Fruit fly (Drosophila melanogaster) whole organism, pupa: ENCODE measurements around the gene Etl1.

Experiments
- CG10348 ChIP-seq: fragments of 200-800 bp; sonication (Bioruptor generic); IDR thresholded peaks from 2 replicates; pipeline ENCODE4 v1.3.6; 2022; ENCODE audit warnings: missing biosample characterization, missing genetic modification characterization
- CG12605 ChIP-seq: fragments of 200-800 bp; sonication (Bioruptor generic); IDR thresholded peaks from 2 replicates; pipeline ENCODE4 v1.3.6; 2022; ENCODE audit warnings: missing biosample characterization, missing genetic modification characterization
- CG13204 ChIP-seq: fragments of 200-800 bp; sonication (Bioruptor generic); optimal IDR thresholded peaks from 2 replicates; lab custom pipeline; 2018; ENCODE audit warnings: missing biosample characterization, mild to moderate bottlenecking, missing genetic modification characterization, moderate library complexity
- CG14655 ChIP-seq: fragments of 200-800 bp; sonication (Bioruptor generic); optimal IDR thresholded peaks from 3 replicates; lab custom pipeline; 2017; ENCODE audit warnings: mild to moderate bottlenecking, missing biosample characterization, missing genetic modification reagents, missing genetic modification characterization
- CG15710 ChIP-seq: fragments of 200-800 bp; sonication (Bioruptor generic); optimal IDR thresholded peaks from 2 replicates; lab custom pipeline; 2018; ENCODE audit warnings: missing biosample characterization, mild to moderate bottlenecking, missing genetic modification characterization, moderate library complexity
- CG17806 ChIP-seq: fragments of 200-800 bp; sonication (Bioruptor generic); optimal IDR thresholded peaks from 2 replicates; lab custom pipeline; 2018; ENCODE audit warnings: missing biosample characterization, mild to moderate bottlenecking, missing genetic modification characterization, moderate library complexity
- CG32121 ChIP-seq: fragments of 200-800 bp; sonication (Bioruptor generic); IDR thresholded peaks from 2 replicates; pipeline ENCODE4 v1.3.6; 2022; ENCODE audit warnings: missing biosample characterization, missing genetic modification characterization
- CG34367 ChIP-seq: fragments of 200-800 bp; sonication (Bioruptor generic); optimal IDR thresholded peaks from 2 replicates; lab custom pipeline; 2018; ENCODE audit warnings: missing biosample characterization, mild to moderate bottlenecking, missing genetic modification characterization
- CG4496 ChIP-seq: fragments of 200-800 bp; sonication (Bioruptor generic); IDR thresholded peaks from 3 replicates; pipeline ENCODE4 v1.3.6; 2022; ENCODE audit warnings: missing biosample characterization, missing genetic modification characterization
- CG8159 ChIP-seq: fragments of 200-800 bp; sonication (Bioruptor generic); optimal IDR thresholded peaks from 3 replicates; lab custom pipeline; 2018; ENCODE audit warnings: missing biosample characterization, mild to moderate bottlenecking, missing genetic modification characterization, moderate library complexity
- CG8301 ChIP-seq: fragments of 200-800 bp; sonication (Bioruptor generic); optimal IDR thresholded peaks from 2 replicates; lab custom pipeline; 2018; ENCODE audit warnings: missing biosample characterization, mild to moderate bottlenecking, missing genetic modification characterization
- CG9948 ChIP-seq: fragments of 200-800 bp; sonication (Bioruptor generic); optimal IDR thresholded peaks from 2 replicates; lab custom pipeline; 2018; ENCODE audit warnings: missing biosample characterization, mild to moderate bottlenecking, missing genetic modification characterization, moderate library complexity
- D1 ChIP-seq: fragments of 200-800 bp; sonication (Bioruptor generic); optimal IDR thresholded peaks from 2 replicates; lab custom pipeline; 2018; ENCODE audit warnings: missing biosample characterization, mild to moderate bottlenecking, missing genetic modification characterization, moderate library complexity
- EcR ChIP-seq: fragments of 200-800 bp; sonication (Bioruptor generic); optimal IDR thresholded peaks from 3 replicates; lab custom pipeline; 2019; ENCODE audit warnings: missing biosample characterization, missing genetic modification characterization, mild to moderate bottlenecking, moderate library complexity, missing genetic modification reagents
- Ets98B ChIP-seq: fragments of 200-800 bp; sonication (Bioruptor generic); IDR thresholded peaks from 2 replicates; pipeline ENCODE4 v1.3.6; 2022; ENCODE audit warnings: missing biosample characterization, missing genetic modification characterization
- Pif1A ChIP-seq: fragments of 200-800 bp; sonication (Bioruptor generic); optimal IDR thresholded peaks from 3 replicates; lab custom pipeline; 2016; ENCODE audit warnings: missing biosample characterization, missing genetic modification characterization
- Pif1B ChIP-seq: fragments of 200-800 bp; sonication (Bioruptor generic); optimal IDR thresholded peaks from 3 replicates; lab custom pipeline; 2016; ENCODE audit warnings: missing biosample characterization, missing genetic modification characterization
- Snoo ChIP-seq: fragments of 200-800 bp; sonication (Bioruptor generic); optimal IDR thresholded peaks from 3 replicates; lab custom pipeline; 2017; ENCODE audit warnings: missing biosample characterization, mild to moderate bottlenecking, missing genetic modification characterization, inconsistent platforms
- fd96Ca ChIP-seq: fragments of 200-800 bp; sonication (Bioruptor generic); IDR thresholded peaks from 3 replicates; pipeline ENCODE4 v1.3.6; 2022; ENCODE audit warnings: missing biosample characterization, missing genetic modification characterization
- gl ChIP-seq: fragments of 200-800 bp; sonication (Bioruptor generic); optimal IDR thresholded peaks from 2 replicates; lab custom pipeline; 2018; ENCODE audit warnings: missing biosample characterization, mild to moderate bottlenecking, missing genetic modification characterization
- rn ChIP-seq: fragments of 200-800 bp; sonication (Bioruptor generic); IDR thresholded peaks from 2 replicates; pipeline ENCODE4 v1.3.6; 2022; ENCODE audit warnings: missing biosample characterization, missing genetic modification characterization

The Etl1 gene

dm6 chr2L:9915011-9915850, 2.8 kb upstream of the Etl1 start, which contains the start of gene yip2:
Gene yip2 (plus strand): TSS chr2L:9915253.
- peak; percentile 89 for TF ChIP-seq CG17806 (tag; lab: Kevin White, UChicago)
- TF ChIP-seq CG15710 (tag; lab: Kevin White, UChicago): peak; percentile 87
- peak; percentile 81 for TF ChIP-seq EcR (GFP tag; lab: Kevin White, UChicago)
- peak; percentile 100 for TF ChIP-seq gl (tag; lab: Kevin White, UChicago)
- TF ChIP-seq Pif1A (GFP tag; lab: Kevin White, UChicago): peak; percentile 98
- peak; percentile 96 for TF ChIP-seq CG32121 (GFP tag; lab: Robert Waterston, UW)
- TF ChIP-seq CG10348 (GFP tag; lab: Robert Waterston, UW): no peak
- TF ChIP-seq CG4496 (GFP tag; lab: Robert Waterston, UW): peak; percentile 92
- TF ChIP-seq rn (GFP tag; lab: Robert Waterston, UW): peak; percentile 66; the same call in 1 of the 2 replicates
- TF ChIP-seq CG12605 (GFP tag; lab: Robert Waterston, UW): peak; percentile 97
- TF ChIP-seq CG34367: peak; percentile 94
- TF ChIP-seq CG14655 (GFP tag; lab: Kevin White, UChicago): peak; percentile 98
- peak; percentile 98 for TF ChIP-seq Snoo (tag; lab: Kevin White, UChicago)
- TF ChIP-seq CG13204 (GFP tag; lab: Kevin White, UChicago): peak; percentile 100
- TF ChIP-seq fd96Ca: peak; percentile 92
- peak; percentile 91 for TF ChIP-seq Ets98B (GFP tag; lab: Robert Waterston, UW)
- peak; percentile 93 for TF ChIP-seq CG8159 (tag; lab: Kevin White, UChicago)
- peak; percentile 77 for TF ChIP-seq CG9948 (tag; lab: Kevin White, UChicago)
- peak; percentile 96 for TF ChIP-seq CG8301 (tag; lab: Kevin White, UChicago)
- peak; percentile 54 for TF ChIP-seq D1 (tag; lab: Kevin White, UChicago)
- TF ChIP-seq Pif1B: peak; percentile 99

DNA sequence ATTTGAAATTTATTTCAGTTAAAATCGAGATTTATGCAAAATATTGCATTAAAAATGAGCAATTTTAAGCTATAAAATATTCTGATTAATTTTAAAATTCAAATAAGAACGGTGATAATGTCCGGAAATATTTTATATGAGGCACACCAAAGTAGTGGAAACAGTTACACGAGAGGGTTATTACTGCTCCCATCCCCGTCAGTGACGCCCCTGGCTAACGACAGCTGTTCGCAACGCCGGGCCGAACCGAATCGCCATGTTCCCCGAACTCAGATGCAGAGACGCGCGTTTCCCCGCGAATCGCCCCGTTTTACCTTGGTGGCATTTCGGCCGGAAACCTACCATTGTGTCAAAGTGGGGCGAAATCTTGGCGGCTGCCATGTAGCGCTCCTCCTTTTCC, 625 bp downstream of the Etl1 start:
- TF ChIP-seq CG4496 (GFP tag; lab: Robert Waterston, UW) (peak; percentile 73), CG8301 (tag; lab: Kevin White, UChicago) (peak; percentile 0), CG12605 (GFP tag; lab: Robert Waterston, UW) (0 out of 2 replicates have a peak, but pooled peaks have one; percentile 17), CG10348 (GFP tag; lab: Robert Waterston, UW) (no peak), CG32121 (GFP tag; lab: Robert Waterston, UW) (peak; percentile 50; the same call in 1 of the 2 replicates), CG14655 (GFP tag; lab: Kevin White, UChicago) (no peak), CG34367 (no peak), CG17806 (tag; lab: Kevin White, UChicago) (peak; percentile 5), Ets98B (GFP tag; lab: Robert Waterston, UW) (peak; percentile 76), fd96Ca (peak; percentile 63; the same call in 2 of the 3 replicates), Snoo (tag; lab: Kevin White, UChicago) (peak; percentile 10), Pif1A (GFP tag; lab: Kevin White, UChicago) (peak; percentile 39)

DNA sequence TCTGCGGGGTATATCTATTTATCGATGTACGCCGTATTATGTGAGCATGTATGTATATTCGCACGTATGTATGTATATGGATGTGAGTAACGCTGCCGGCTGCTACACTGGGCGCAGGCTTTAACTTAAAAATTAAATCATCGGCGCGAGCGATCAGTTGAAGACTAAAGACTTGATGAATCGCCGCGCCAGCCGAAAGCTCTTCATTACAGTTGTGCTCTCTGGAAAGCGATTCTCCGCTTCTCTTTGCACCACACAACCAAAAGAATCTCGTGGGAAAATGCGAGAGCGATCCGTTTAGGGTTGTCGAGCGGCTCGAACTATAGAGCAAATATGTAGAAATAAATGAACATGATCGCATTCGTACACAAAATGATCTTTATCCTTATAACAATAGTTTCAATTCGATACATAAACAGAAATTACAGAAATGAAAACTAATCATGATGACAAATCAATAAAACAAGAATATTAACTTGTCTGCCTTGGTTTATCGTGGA, 3.9 kb downstream of the Etl1 start, which contains the start of gene CG13124:
Gene CG13124, minus strand, starts transcription at position 166 of the 500 bp plus-strand sequence.
- TF ChIP-seq Pif1B (no peak), CG4496 (GFP tag; lab: Robert Waterston, UW) (no peak), CG32121 (GFP tag; lab: Robert Waterston, UW) (no peak), CG12605 (GFP tag; lab: Robert Waterston, UW) (peak; percentile 65), CG8159 (tag; lab: Kevin White, UChicago) (peak; percentile 25), EcR (GFP tag; lab: Kevin White, UChicago) (no peak), CG15710 (tag; lab: Kevin White, UChicago) (no peak), CG14655 (GFP tag; lab: Kevin White, UChicago) (peak; percentile 17), rn (GFP tag; lab: Robert Waterston, UW) (no peak), Pif1A (GFP tag; lab: Kevin White, UChicago) (peak; percentile 19), CG8301 (tag; lab: Kevin White, UChicago) (peak; percentile 9), Snoo (tag; lab: Kevin White, UChicago) (peak; percentile 21), CG10348 (GFP tag; lab: Robert Waterston, UW) (no peak), D1 (tag; lab: Kevin White, UChicago) (no peak), gl (tag; lab: Kevin White, UChicago) (no peak), CG13204 (GFP tag; lab: Kevin White, UChicago) (peak; percentile 8), fd96Ca (no peak), CG17806 (tag; lab: Kevin White, UChicago) (no peak), CG34367 (no peak), CG9948 (tag; lab: Kevin White, UChicago) (no peak), Ets98B (GFP tag; lab: Robert Waterston, UW) (peak; percentile 51; the same call in 1 of the 2 replicates)

DNA sequence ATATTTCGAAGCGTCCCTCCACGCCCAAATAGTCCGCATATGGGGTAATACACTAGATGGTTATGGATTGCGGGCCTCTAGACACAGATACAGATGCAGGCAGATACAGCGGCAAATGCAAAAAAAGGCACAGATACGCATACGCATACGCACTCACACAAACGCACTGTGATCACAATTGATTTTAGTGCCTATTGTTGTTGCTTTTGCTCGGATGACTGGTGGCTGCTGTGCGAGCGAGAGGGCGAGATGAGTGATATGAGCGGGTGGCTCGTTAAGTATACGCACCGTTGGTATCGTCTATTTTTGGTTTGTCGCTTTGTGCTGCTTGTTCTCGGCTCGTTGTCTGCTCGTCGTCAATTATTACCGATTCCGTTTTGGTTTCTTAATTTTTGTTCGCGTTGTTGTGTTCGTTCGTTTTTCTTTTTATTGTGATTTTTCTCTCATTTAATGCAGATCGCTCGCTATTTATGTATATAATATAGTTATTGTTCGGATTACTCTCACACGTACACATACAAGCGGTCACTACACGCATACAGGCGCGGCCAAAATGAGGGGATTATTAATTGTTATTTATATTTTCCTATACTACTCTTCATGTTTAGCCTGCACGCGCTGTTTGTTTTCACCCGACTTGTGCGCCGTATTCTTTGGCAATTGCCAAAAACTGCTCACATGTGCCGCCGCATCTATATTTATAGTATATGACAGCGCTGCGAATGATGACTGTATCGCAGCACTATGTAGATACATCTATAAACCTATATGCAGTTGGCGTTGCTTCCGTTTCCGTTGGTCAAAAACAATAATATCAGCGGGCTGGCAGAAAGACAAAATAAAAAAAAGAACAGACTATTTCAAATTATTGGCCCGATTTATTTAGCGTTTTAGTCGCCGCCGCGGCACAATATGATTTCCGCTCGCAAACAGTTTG, 4.8 kb downstream of the Etl1 start:
- no peak for TF ChIP-seq Snoo (tag; lab: Kevin White, UChicago)
- TF ChIP-seq CG15710 (tag; lab: Kevin White, UChicago): peak; percentile 13
- TF ChIP-seq CG17806 (tag; lab: Kevin White, UChicago): no peak
- peak; percentile 31; the same call in 1 of the 2 replicates for TF ChIP-seq Ets98B (GFP tag; lab: Robert Waterston, UW)
- TF ChIP-seq CG10348 (GFP tag; lab: Robert Waterston, UW): no peak
- no peak for TF ChIP-seq fd96Ca
- no peak for TF ChIP-seq rn (GFP tag; lab: Robert Waterston, UW)
- no peak for TF ChIP-seq CG8301 (tag; lab: Kevin White, UChicago)
- no peak for TF ChIP-seq CG34367
- TF ChIP-seq CG12605 (GFP tag; lab: Robert Waterston, UW): no peak
- TF ChIP-seq Pif1A (GFP tag; lab: Kevin White, UChicago): no peak
- TF ChIP-seq EcR (GFP tag; lab: Kevin White, UChicago): peak; percentile 60
- no peak for TF ChIP-seq CG32121 (GFP tag; lab: Robert Waterston, UW)
- TF ChIP-seq CG8159 (tag; lab: Kevin White, UChicago): no peak
- TF ChIP-seq CG13204 (GFP tag; lab: Kevin White, UChicago): peak; percentile 56
- TF ChIP-seq gl (tag; lab: Kevin White, UChicago): peak; percentile 44
- no peak for TF ChIP-seq CG9948 (tag; lab: Kevin White, UChicago)
- no peak for TF ChIP-seq D1 (tag; lab: Kevin White, UChicago)
- TF ChIP-seq CG14655 (GFP tag; lab: Kevin White, UChicago): no peak
- peak; percentile 60 for TF ChIP-seq CG4496 (GFP tag; lab: Robert Waterston, UW)
- peak; percentile 19 for TF ChIP-seq Pif1B
